Fruit fly (Drosophila melanogaster) whole organism, embryonic: ENCODE results near the gene Bub1.

Experiments used
- Antp ChIP-seq: fragments of 200-800 bp; sonication (Bioruptor generic); optimal IDR thresholded peaks from 3 replicates; lab custom pipeline; 2016; ENCODE audit warnings: missing biosample characterization, missing genetic modification characterization
- B-H2 ChIP-seq: fragments of 200-800 bp; sonication (Bioruptor generic); optimal IDR thresholded peaks from 2 replicates; lab custom pipeline; 2018; ENCODE audit warnings: missing biosample characterization, mild to moderate bottlenecking, missing genetic modification characterization
- BEAF-32 ChIP-seq: fragments of 200-800 bp; sonication (Bioruptor generic); optimal IDR thresholded peaks from 3 replicates; lab custom pipeline; 2017; ENCODE audit warnings: missing biosample characterization, missing genetic modification characterization, mild to moderate bottlenecking, moderate library complexity, missing genetic modification reagents
- CG11456 ChIP-seq: fragments of 200-800 bp; sonication (Bioruptor generic); IDR thresholded peaks from 3 replicates; pipeline ENCODE4 v1.3.6; 2022; ENCODE audit warnings: missing biosample characterization, missing genetic modification characterization
- CG12104 ChIP-seq: fragments of 200-800 bp; sonication (Bioruptor generic); optimal IDR thresholded peaks from 3 replicates; lab custom pipeline; 2016; ENCODE audit warnings: missing biosample characterization, missing genetic modification characterization
- CG12659 ChIP-seq: fragments of 200-800 bp; sonication (Bioruptor generic); optimal IDR thresholded peaks from 3 replicates; lab custom pipeline; 2017; ENCODE audit warnings: mild to moderate bottlenecking, missing biosample characterization, missing genetic modification reagents, missing genetic modification characterization
- CG13287 ChIP-seq: fragments of 200-800 bp; sonication (Bioruptor generic); IDR thresholded peaks from 2 replicates; pipeline ENCODE4 v1.3.6; 2022; ENCODE audit warnings: missing biosample characterization, missing genetic modification characterization; ENCODE audit not compliant: partially characterized antibody
- CG14014 ChIP-seq: fragments of 200-800 bp; sonication (Bioruptor generic); IDR thresholded peaks from 2 replicates; pipeline ENCODE4 v1.3.6; 2022; ENCODE audit warnings: missing biosample characterization, missing genetic modification characterization
- CG17186 ChIP-seq: fragments of 200-800 bp; sonication (Bioruptor generic); optimal IDR thresholded peaks from 3 replicates; lab custom pipeline; 2017; ENCODE audit warnings: missing biosample characterization, missing genetic modification reagents, missing genetic modification characterization
- CG1792 ChIP-seq: fragments of 200-800 bp; sonication (Bioruptor generic); optimal IDR thresholded peaks from 2 replicates; lab custom pipeline; 2016; ENCODE audit warnings: missing biosample characterization, missing genetic modification characterization
- CG2129 ChIP-seq: fragments of 200-800 bp; sonication (Bioruptor generic); IDR thresholded peaks from 2 replicates; pipeline ENCODE4 v1.3.6; 2022; ENCODE audit warnings: missing biosample characterization, missing genetic modification characterization; ENCODE audit not compliant: partially characterized antibody
- CG33557 ChIP-seq: fragments of 200-800 bp; sonication (Bioruptor generic); optimal IDR thresholded peaks from 2 replicates; lab custom pipeline; 2019; ENCODE audit warnings: missing biosample characterization, mild to moderate bottlenecking, missing genetic modification characterization, moderate library complexity
- CG4424 ChIP-seq: fragments of 200-800 bp; sonication (Bioruptor generic); optimal IDR thresholded peaks from 3 replicates; lab custom pipeline; 2016; ENCODE audit warnings: missing biosample characterization, missing genetic modification characterization
- CG4854 ChIP-seq: fragments of 200-800 bp; sonication (Bioruptor generic); optimal IDR thresholded peaks from 2 replicates; lab custom pipeline; 2016; ENCODE audit warnings: missing biosample characterization, missing genetic modification characterization, inconsistent platforms
- CG5180 ChIP-seq: fragments of 200-800 bp; sonication (Bioruptor generic); optimal IDR thresholded peaks from 3 replicates; lab custom pipeline; 2017; ENCODE audit warnings: missing biosample characterization, missing genetic modification characterization, mild to moderate bottlenecking, moderate library complexity, missing genetic modification reagents
- CG6765 ChIP-seq: fragments of 200-800 bp; sonication (Bioruptor generic); optimal IDR thresholded peaks from 3 replicates; lab custom pipeline; 2017; ENCODE audit warnings: missing biosample characterization, mild to moderate bottlenecking, missing genetic modification characterization
- CG7745 ChIP-seq: fragments of 200-800 bp; sonication (Bioruptor generic); optimal IDR thresholded peaks from 2 replicates; lab custom pipeline; 2018; ENCODE audit warnings: missing biosample characterization, mild to moderate bottlenecking, missing genetic modification characterization, moderate library complexity
- Dfd ChIP-seq, 2 experiments: fragments of >200 bp; optimal IDR thresholded peaks; 2 replicates each; lab custom pipeline; 2017; ENCODE audit warnings: missing biosample characterization in 2 of 2, missing genetic modification characterization in 2 of 2
- Ets65A ChIP-seq: fragments of 200-800 bp; sonication (Bioruptor generic); peaks from one replicate; lab custom pipeline; 2016; ENCODE audit warnings: missing biosample characterization, missing genetic modification characterization
- GATAe ChIP-seq: fragments of 200-800 bp; sonication (Bioruptor generic); conservative IDR thresholded peaks from 2 replicates; pipeline ENCODE4 v1.3.6; 2022; ENCODE audit warnings: missing biosample characterization, missing genetic modification characterization
- PHDP ChIP-seq: fragments of 200-800 bp; sonication (Bioruptor generic); optimal IDR thresholded peaks from 3 replicates; lab custom pipeline; 2018; ENCODE audit warnings: missing biosample characterization, mild to moderate bottlenecking, missing genetic modification characterization, moderate library complexity
- Side ChIP-seq: fragments of 200-800 bp; sonication (Bioruptor generic); optimal IDR thresholded peaks from 2 replicates; lab custom pipeline; 2016; ENCODE audit warnings: missing biosample characterization, missing genetic modification characterization
- Sox102F ChIP-seq: fragments of 200-800 bp; sonication (Bioruptor generic); optimal IDR thresholded peaks from 2 replicates; lab custom pipeline; 2018; ENCODE audit warnings: missing biosample characterization, mild to moderate bottlenecking, missing genetic modification characterization, moderate library complexity
- TFAM ChIP-seq: fragments of 200-800 bp; sonication (Bioruptor generic); optimal IDR thresholded peaks from 2 replicates; lab custom pipeline; 2017; ENCODE audit warnings: missing biosample characterization, missing genetic modification characterization, inconsistent platforms
- Taf1 ChIP-seq: fragments of 200-800 bp; sonication (Bioruptor generic); IDR thresholded peaks from 2 replicates; pipeline ENCODE4 v1.3.6; 2022; ENCODE audit warnings: missing biosample characterization, missing genetic modification characterization
- Tbp ChIP-seq: fragments of >200 bp; optimal IDR thresholded peaks from 2 replicates; lab custom pipeline; 2018; ENCODE audit warnings: missing biosample characterization, missing genetic modification characterization
- Usf ChIP-seq: fragments of 200-800 bp; sonication (Bioruptor generic); optimal IDR thresholded peaks from 2 replicates; lab custom pipeline; 2017; ENCODE audit warnings: missing genotype, missing biosample characterization, missing genetic modification characterization
- ac ChIP-seq: fragments of 200-800 bp; sonication (Bioruptor generic); optimal IDR thresholded peaks from 3 replicates; lab custom pipeline; 2017; ENCODE audit warnings: missing biosample characterization, mild to moderate bottlenecking, missing genetic modification characterization
- al ChIP-seq: fragments of 200-800 bp; sonication (Bioruptor generic); IDR thresholded peaks from 2 replicates; pipeline ENCODE4 v1.3.6; 2022; ENCODE audit warnings: missing biosample characterization, missing genetic modification characterization
- ap ChIP-seq: fragments of 200-800 bp; sonication (Bioruptor generic); IDR thresholded peaks from 2 replicates; pipeline ENCODE4 v1.3.6; 2022; ENCODE audit warnings: missing biosample characterization, missing genetic modification characterization
- ara ChIP-seq: fragments of 200-800 bp; sonication (Bioruptor generic); IDR thresholded peaks from 2 replicates; pipeline ENCODE4 v1.3.6; 2022; ENCODE audit warnings: missing biosample characterization, missing genetic modification characterization
- chm ChIP-seq: fragments of 200-800 bp; sonication (Bioruptor generic); IDR thresholded peaks from 2 replicates; pipeline ENCODE4 v1.3.6; 2022; ENCODE audit warnings: missing biosample characterization, missing genetic modification characterization
- dan ChIP-seq: fragments of 200-800 bp; sonication (Bioruptor generic); IDR thresholded peaks from 2 replicates; pipeline ENCODE4 v1.3.6; 2022; ENCODE audit warnings: missing biosample characterization, missing genetic modification characterization
- esg ChIP-seq: fragments of 200-800 bp; sonication (Bioruptor generic); conservative IDR thresholded peaks from 2 replicates; pipeline ENCODE4 v1.3.6; 2022; ENCODE audit warnings: missing biosample characterization, missing genetic modification characterization
- fu2 ChIP-seq: fragments of 200-800 bp; sonication (Bioruptor generic); optimal IDR thresholded peaks from 2 replicates; lab custom pipeline; 2016; ENCODE audit warnings: missing biosample characterization, missing genetic modification characterization
- gce ChIP-seq: fragments of 200-800 bp; sonication (Bioruptor generic); IDR thresholded peaks from 3 replicates; pipeline ENCODE4 v1.3.6; 2022; ENCODE audit warnings: missing biosample characterization, missing genetic modification characterization
- gfzf ChIP-seq: fragments of 200-800 bp; sonication (Bioruptor generic); optimal IDR thresholded peaks from 2 replicates; lab custom pipeline; 2016; ENCODE audit warnings: missing biosample characterization, mild to moderate bottlenecking, missing genetic modification characterization, moderate library complexity
- gsb ChIP-seq: fragments of 200-800 bp; sonication (Bioruptor generic); IDR thresholded peaks from 2 replicates; pipeline ENCODE4 v1.3.6; 2022; ENCODE audit warnings: missing biosample characterization, missing genetic modification characterization
- insv ChIP-seq, 2 experiments: fragments of 200-800 bp; sonication (Bioruptor generic); optimal IDR thresholded peaks; 3 replicates each; lab custom pipeline; 2016 to 2018; ENCODE audit warnings: missing biosample characterization in 2 of 2, missing genetic modification characterization in 2 of 2
- nau ChIP-seq: fragments of 200-800 bp; sonication (Bioruptor generic); optimal IDR thresholded peaks from 3 replicates; lab custom pipeline; 2017; ENCODE audit warnings: missing biosample characterization, mild to moderate bottlenecking, missing genetic modification characterization, missing genetic modification reagents
- prd ChIP-seq, 3 experiments: fragments of >200 bp in 2 of 3; fragments of 200-800 bp in 1 of 3; sonication (Bioruptor generic) in 1 of 3; optimal IDR thresholded peaks in 2 of 3; IDR thresholded peaks in 1 of 3; 2 replicates in 2 of 3; 3 replicates in 1 of 3; pipeline versions ENCODE4 v1.3.6 to Lab custom; 2017 to 2022; ENCODE audit warnings: missing biosample characterization in 1 of 3, missing genetic modification characterization in 1 of 3
- row ChIP-seq: fragments of 200-800 bp; sonication (Bioruptor generic); IDR thresholded peaks from 3 replicates; pipeline ENCODE4 v1.3.6; 2022; ENCODE audit warnings: missing biosample characterization, missing genetic modification characterization
- sd ChIP-seq: fragments of 200-800 bp; sonication (Bioruptor generic); optimal IDR thresholded peaks from 3 replicates; lab custom pipeline; 2018; ENCODE audit warnings: missing biosample characterization, mild to moderate bottlenecking, missing genetic modification characterization, moderate library complexity
- slp2 ChIP-seq: fragments of 200-800 bp; sonication (Bioruptor generic); optimal IDR thresholded peaks from 2 replicates; lab custom pipeline; 2016; ENCODE audit warnings: missing biosample characterization, missing genetic modification characterization
- sna ChIP-seq: fragments of 200-800 bp; sonication (Bioruptor generic); IDR thresholded peaks from 2 replicates; pipeline ENCODE4 v1.3.6; 2022; ENCODE audit warnings: missing biosample characterization, missing genetic modification characterization; ENCODE audit not compliant: partially characterized antibody
- ssp ChIP-seq: fragments of 200-800 bp; sonication (Bioruptor generic); IDR thresholded peaks from 2 replicates; pipeline ENCODE4 v1.3.6; 2022; ENCODE audit warnings: missing biosample characterization, missing genetic modification characterization
- sug ChIP-seq: fragments of 200-800 bp; optimal IDR thresholded peaks from 2 replicates; lab custom pipeline; 2019; ENCODE audit warnings: missing biosample characterization, mild to moderate bottlenecking, missing genetic modification characterization, moderate library complexity
- tio ChIP-seq: fragments of 200-800 bp; sonication (Bioruptor generic); optimal IDR thresholded peaks from 2 replicates; lab custom pipeline; 2017; ENCODE audit warnings: missing biosample characterization, missing genetic modification characterization, inconsistent platforms
- tna ChIP-seq: fragments of 200-800 bp; sonication (Bioruptor generic); IDR thresholded peaks from 2 replicates; pipeline ENCODE4 v1.3.6; 2022; ENCODE audit warnings: missing biosample characterization, missing genetic modification characterization; ENCODE audit not compliant: partially characterized antibody
- wor ChIP-seq: fragments of 200-800 bp; sonication (Bioruptor generic); IDR thresholded peaks from 2 replicates; pipeline ENCODE4 v1.3.6; 2022; ENCODE audit warnings: missing biosample characterization, missing genetic modification characterization

The Bub1 gene

dm6 chr2L:5292977-5293513 lies 14.4 kb downstream of the Bub1 start:
- TF ChIP-seq tio (GFP tag; lab: Kevin White, UChicago), result peak; percentile 68
- TF ChIP-seq CG13287 (GFP tag; lab: Robert Waterston, UW), result no peak
- peak in 1 of 2 experiments; percentile 71 for TF ChIP-seq insv (GFP tag; optimal IDR thresholded peaks at IDR 0.05; lab: Kevin White, UChicago)
- TF ChIP-seq CG4854, result peak; percentile 43
- TF ChIP-seq CG12104 (GFP tag; lab: Kevin White, UChicago), result peak; percentile 59
- TF ChIP-seq wor (GFP tag; lab: Robert Waterston, UW), result peak; percentile 44
- TF ChIP-seq CG2129 (GFP tag; lab: Robert Waterston, UW), result no peak
- TF ChIP-seq Sox102F (GFP tag; lab: Kevin White, UChicago), result peak; percentile 85
- TF ChIP-seq nau (GFP tag; lab: Kevin White, UChicago), result peak; percentile 79
- no peak for TF ChIP-seq sna (GFP tag; lab: Robert Waterston, UW)
- no peak for TF ChIP-seq Taf1 (GFP tag; lab: Robert Waterston, UW)
- TF ChIP-seq ssp (GFP tag; lab: Robert Waterston, UW), result peak; percentile 66
- peak; percentile 3 for TF ChIP-seq sug (tag; lab: Kevin White, UChicago)
- no peak; the same call in 2 of the 3 replicates for TF ChIP-seq gce (GFP tag; lab: Robert Waterston, UW)
- TF ChIP-seq fu2, result peak; percentile 35
- TF ChIP-seq chm (GFP tag; lab: Robert Waterston, UW), result 0 out of 2 replicates have a peak, but pooled peaks have one; percentile 25
- TF ChIP-seq tna, result no peak
- no peak for TF ChIP-seq ap (GFP tag; lab: Robert Waterston, UW)
- TF ChIP-seq Side (GFP tag; lab: Kevin White, UChicago), result peak; percentile 62
- peak; percentile 3 for TF ChIP-seq Usf
- TF ChIP-seq ac (GFP tag; lab: Kevin White, UChicago), result peak; percentile 77
- peak; percentile 50; the same call in 1 of the 2 replicates for TF ChIP-seq CG14014 (GFP tag; lab: Robert Waterston, UW)
- no peak for TF ChIP-seq Tbp (GFP tag; lab: Kevin White, UChicago)
- TF ChIP-seq Antp (GFP tag; lab: Kevin White, UChicago), result peak; percentile 30
- TF ChIP-seq Ets65A (GFP tag; lab: Kevin White, UChicago), result peak; percentile 89
- peak; percentile 63 for TF ChIP-seq CG17186
- TF ChIP-seq gfzf (GFP tag; lab: Kevin White, UChicago), result no peak
- TF ChIP-seq esg, result peak; percentile 65
- TF ChIP-seq CG11456 (GFP tag; lab: Robert Waterston, UW), result no peak
- TF ChIP-seq CG12659 (GFP tag; lab: Kevin White, UChicago), result peak; percentile 60
- TF ChIP-seq CG6765 (GFP tag; lab: Kevin White, UChicago), result no peak
- peak; percentile 86 for TF ChIP-seq CG5180 (GFP tag; lab: Kevin White, UChicago)
- no peak for TF ChIP-seq al (GFP tag; lab: Robert Waterston, UW)
- TF ChIP-seq GATAe (GFP tag; lab: Robert Waterston, UW), result no peak
- TF ChIP-seq dan (GFP tag; lab: Robert Waterston, UW), result no peak
- peak; percentile 82 for TF ChIP-seq ara (GFP tag; lab: Robert Waterston, UW)
- TF ChIP-seq BEAF-32 (GFP tag; lab: Kevin White, UChicago), result no peak
- peak; percentile 91 for TF ChIP-seq row (GFP tag; lab: Robert Waterston, UW)
- TF ChIP-seq prd (optimal IDR thresholded peaks at IDR 0.05; lab: Kevin White, UChicago), result no peak
- TF ChIP-seq prd (GFP tag; IDR thresholded peaks at IDR 0.05; lab: Robert Waterston, UW), result peak; percentile 81
- no peak for TF ChIP-seq CG1792 (GFP tag; lab: Kevin White, UChicago)
- peak; percentile 36 for TF ChIP-seq sd (tag; lab: Kevin White, UChicago)
- no peak for TF ChIP-seq CG7745
- peak; percentile 6 for TF ChIP-seq slp2 (GFP tag; lab: Kevin White, UChicago)
- TF ChIP-seq TFAM (GFP tag; lab: Kevin White, UChicago), result no peak
- TF ChIP-seq Dfd (GFP tag; optimal IDR thresholded peaks at IDR 0.05; lab: Kevin White, UChicago), result no peak
- peak; percentile 66 for TF ChIP-seq CG4424 (GFP tag; lab: Kevin White, UChicago)
- TF ChIP-seq CG33557 (GFP tag; lab: Kevin White, UChicago), result peak; percentile 83
- TF ChIP-seq PHDP, result peak; percentile 84
- no peak for TF ChIP-seq gsb (GFP tag; lab: Robert Waterston, UW)
- no peak for TF ChIP-seq B-H2
